Worm (Caenorhabditis elegans) whole organism, young adult: ENCODE measurements around the gene F55G11.8.

ENCODE experiments used
- B0019.2 ChIP-seq: fragments of 200-800 bp; sonication (Bioruptor generic); conservative IDR thresholded peaks from 2 replicates; pipeline ENCODE4 v1.3.6; 2022; ENCODE audit warnings: missing genetic modification reagents, missing genetic modification characterization, missing compliant biosample characterization
- D2030.7 ChIP-seq: fragments of 200-800 bp; sonication (Bioruptor generic); IDR thresholded peaks from 2 replicates; pipeline ENCODE4 v1.3.6; 2022; ENCODE audit warnings: missing genetic modification reagents, missing genetic modification characterization, missing compliant biosample characterization
- F23B12.7 ChIP-seq: sonication (generic microtip); optimal IDR thresholded peaks from 2 replicates; lab custom pipeline; 2017; ENCODE audit warnings: missing genetic modification characterization, mild to moderate bottlenecking, missing compliant biosample characterization, antibody characterized with exemption, moderate library complexity; ENCODE audit not compliant: insufficient read depth
- F33H1.4 ChIP-seq: fragments of 200-800 bp; sonication (Bioruptor generic); IDR thresholded peaks from 2 replicates; pipeline ENCODE4 v1.3.6; 2022; ENCODE audit warnings: missing genetic modification reagents, missing genetic modification characterization, missing compliant biosample characterization
- F37B4.10 ChIP-seq: fragments of 200-800 bp; sonication (Bioruptor generic); IDR thresholded peaks from 2 replicates; pipeline ENCODE4 v1.3.6; 2022; ENCODE audit warnings: missing genetic modification characterization, missing compliant biosample characterization
- F52B5.7 ChIP-seq: sonication (generic microtip); optimal IDR thresholded peaks from 2 replicates; lab custom pipeline; 2016; ENCODE audit warnings: mild to moderate bottlenecking, missing genetic modification characterization, missing compliant biosample characterization
- F57C9.4 ChIP-seq: sonication (generic microtip); optimal IDR thresholded peaks from 2 replicates; lab custom pipeline; 2017; ENCODE audit warnings: mild to moderate bottlenecking, missing genetic modification characterization, missing compliant biosample characterization
- T07F8.4 ChIP-seq: sonication (generic microtip); optimal IDR thresholded peaks from 2 replicates; lab custom pipeline; 2016; ENCODE audit warnings: mild to moderate bottlenecking, missing genetic modification characterization, moderate library complexity, missing compliant biosample characterization
- T26A5.8 ChIP-seq: sonication (generic microtip); optimal IDR thresholded peaks from 2 replicates; lab custom pipeline; 2016; ENCODE audit warnings: missing genetic modification characterization, missing compliant biosample characterization
- aptf-3 ChIP-seq: fragments of 200-800 bp; sonication (Bioruptor generic); IDR thresholded peaks from 2 replicates; pipeline ENCODE4 v1.3.6; 2022; ENCODE audit warnings: missing genetic modification characterization, missing compliant biosample characterization
- atf-7 ChIP-seq: sonication (generic microtip); optimal IDR thresholded peaks from 2 replicates; lab custom pipeline; 2017; ENCODE audit warnings: mild to moderate bottlenecking, missing genetic modification characterization, missing compliant biosample characterization
- attf-6 ChIP-seq: fragments of 200-800 bp; sonication (Bioruptor generic); IDR thresholded peaks from 2 replicates; pipeline ENCODE4 v1.3.6; 2022; ENCODE audit warnings: missing genetic modification reagents, missing genetic modification characterization, missing compliant biosample characterization
- bed-2 ChIP-seq: fragments of 200-800 bp; sonication (Bioruptor generic); IDR thresholded peaks from 2 replicates; pipeline ENCODE4 v1.3.6; 2022; ENCODE audit warnings: missing genetic modification reagents, missing genetic modification characterization, missing compliant biosample characterization
- cebp-2 ChIP-seq: fragments of 200-800 bp; sonication (Bioruptor generic); IDR thresholded peaks from 2 replicates; pipeline ENCODE4 v1.3.6; 2022; ENCODE audit warnings: missing genetic modification characterization, missing compliant biosample characterization
- ceh-27 ChIP-seq: fragments of 200-800 bp; sonication (Bioruptor generic); optimal IDR thresholded peaks from 2 replicates; lab custom pipeline; 2018; ENCODE audit warnings: mild to moderate bottlenecking, missing genetic modification characterization, moderate library complexity, missing compliant biosample characterization
- ceh-91 ChIP-seq: fragments of 200-800 bp; sonication (Bioruptor generic); IDR thresholded peaks from 2 replicates; pipeline ENCODE4 v1.3.6; 2022; ENCODE audit warnings: missing genetic modification reagents, missing genetic modification characterization, missing compliant biosample characterization
- dpff-1 ChIP-seq: sonication (generic microtip); optimal IDR thresholded peaks from 2 replicates; lab custom pipeline; 2017; ENCODE audit warnings: mild to moderate bottlenecking, missing genetic modification characterization, missing compliant biosample characterization
- egrh-3 ChIP-seq: fragments of 200-800 bp; sonication (Bioruptor generic); IDR thresholded peaks from 2 replicates; pipeline ENCODE4 v1.3.6; 2022; ENCODE audit warnings: missing genetic modification reagents, missing genetic modification characterization, missing compliant biosample characterization
- hlh-26 ChIP-seq: fragments of 200-800 bp; sonication (Bioruptor generic); conservative IDR thresholded peaks from 2 replicates; pipeline ENCODE4 v1.3.6; 2022; ENCODE audit warnings: missing genetic modification reagents, missing genetic modification characterization, missing compliant biosample characterization
- hmg-1.2 ChIP-seq: fragments of 200-800 bp; sonication (Bioruptor generic); IDR thresholded peaks from 2 replicates; pipeline ENCODE4 v1.3.6; 2022; ENCODE audit warnings: missing genetic modification reagents, missing genetic modification characterization, missing compliant biosample characterization
- hrde-1 ChIP-seq: sonication (generic microtip); optimal IDR thresholded peaks from 2 replicates; lab custom pipeline; 2016; ENCODE audit warnings: missing genetic modification characterization, mild to moderate bottlenecking, missing compliant biosample characterization, moderate library complexity, missing genotype, missing genetic modification reagents, borderline replicate concordance
- let-526 ChIP-seq: fragments of 200-800 bp; sonication (Bioruptor generic); IDR thresholded peaks from 2 replicates; pipeline ENCODE4 v1.3.6; 2022; ENCODE audit warnings: missing genetic modification reagents, missing genetic modification characterization, missing compliant biosample characterization
- lin-35 ChIP-seq, 3 experiments: fragments of 150-350 bp in 2 of 3; sonication (generic microtip) in 1 of 3; optimal IDR thresholded peaks; 2 replicates each; lab custom pipeline; 2014 to 2018; ENCODE audit warnings: missing biosample characterization in 3 of 3, missing genetic modification characterization in 3 of 3, missing genetic modification reagents in 3 of 3
- mcd-1 ChIP-seq: fragments of 200-800 bp; sonication (Bioruptor generic); IDR thresholded peaks from 2 replicates; pipeline ENCODE4 v1.3.6; 2022; ENCODE audit warnings: missing genetic modification reagents, missing genetic modification characterization, missing compliant biosample characterization
- mxl-1 ChIP-seq: sonication (generic microtip); optimal IDR thresholded peaks from 2 replicates; lab custom pipeline; 2016; ENCODE audit warnings: missing genetic modification characterization, missing compliant biosample characterization
- nhr-120 ChIP-seq: fragments of 200-800 bp; sonication (Bioruptor generic); IDR thresholded peaks from 2 replicates; pipeline ENCODE4 v1.3.6; 2022; ENCODE audit warnings: missing genetic modification characterization, missing compliant biosample characterization
- pha-4 ChIP-seq: fragments of 150-350 bp; sonication (generic microtip); optimal IDR thresholded peaks from 2 replicates; lab custom pipeline; 2014; ENCODE audit warnings: missing biosample characterization, missing genetic modification reagents, missing genetic modification characterization
- rpc-1 ChIP-seq, 2 experiments: fragments of 150-350 bp in 1 of 2; sonication (generic microtip) in 1 of 2; optimal IDR thresholded peaks; 2 replicates each; lab custom pipeline; 2014 to 2018; ENCODE audit warnings: missing biosample characterization in 1 of 2, missing genetic modification characterization in 1 of 2, missing genetic modification reagents in 1 of 2, missing genotype in 1 of 2
- sea-2 ChIP-seq: fragments of 200-800 bp; sonication (Bioruptor generic); IDR thresholded peaks from 2 replicates; pipeline ENCODE4 v1.3.6; 2022; ENCODE audit warnings: missing genetic modification characterization, missing compliant biosample characterization
- snpc-4 ChIP-seq, 5 experiments: fragments of 150-350 bp in 1 of 5; sonication (generic microtip) in 4 of 5; optimal IDR thresholded peaks; 2 replicates each; lab custom pipeline; 2014 to 2018; ENCODE audit warnings: missing genetic modification characterization in 5 of 5, missing biosample characterization in 3 of 5, antibody characterized with exemption in 2 of 5, mild to moderate bottlenecking in 2 of 5, missing compliant biosample characterization in 2 of 5, missing genotype in 2 of 5, moderate library complexity in 2 of 5, missing genetic modification reagents in 1 of 5
- tbp1 ChIP-seq: fragments of 200-800 bp; sonication (Bioruptor generic); optimal IDR thresholded peaks from 2 replicates; lab custom pipeline; 2018; ENCODE audit warnings: mild to moderate bottlenecking, missing genetic modification characterization, missing compliant biosample characterization
- tbx-9 ChIP-seq: sonication (generic microtip); optimal IDR thresholded peaks from 2 replicates; lab custom pipeline; 2016; ENCODE audit warnings: borderline replicate concordance, missing genetic modification characterization, inconsistent platforms, missing compliant biosample characterization
- tlf-1 ChIP-seq: fragments of 200-800 bp; sonication (Bioruptor generic); optimal IDR thresholded peaks from 2 replicates; lab custom pipeline; 2018; ENCODE audit warnings: mild to moderate bottlenecking, missing genetic modification characterization, missing compliant biosample characterization
- unc-130 ChIP-seq: sonication (generic microtip); optimal IDR thresholded peaks from 2 replicates; lab custom pipeline; 2016; ENCODE audit warnings: missing genetic modification reagents, missing genetic modification characterization, missing compliant biosample characterization
- ztf-18 ChIP-seq: sonication (generic microtip); optimal IDR thresholded peaks from 2 replicates; lab custom pipeline; 2016; ENCODE audit warnings: missing genotype, mild to moderate bottlenecking, missing genetic modification characterization, missing compliant biosample characterization
- ztf-6 ChIP-seq: fragments of 200-800 bp; sonication (Bioruptor generic); IDR thresholded peaks from 2 replicates; pipeline ENCODE4 v1.3.6; 2022; ENCODE audit warnings: missing genetic modification reagents, missing genetic modification characterization, missing compliant biosample characterization

Gene F55G11.8

ce11 chrIV:12997560-12997959 is 35.0 kb downstream of the F55G11.8 start:
- TF ChIP-seq mcd-1 (GFP tag; lab: Robert Waterston, UW): no peak
- TF ChIP-seq hlh-26 (GFP tag; lab: Robert Waterston, UW): no peak
- no peak for TF ChIP-seq F57C9.4 (tag; lab: Kevin White, UChicago)
- no peak for TF ChIP-seq unc-130 (GFP tag; lab: Kevin White, UChicago)
- no peak for TF ChIP-seq F33H1.4
- TF ChIP-seq rpc-1 (optimal IDR thresholded peaks at IDR 0.05; lab: Kevin White, UChicago): no peak
- TF ChIP-seq rpc-1 (tag; optimal IDR thresholded peaks at IDR 0.05; lab: Kevin White, UChicago): no peak
- TF ChIP-seq dpff-1 (tag; lab: Kevin White, UChicago): no peak
- TF ChIP-seq cebp-2 (GFP tag; lab: Robert Waterston, UW): no peak
- TF ChIP-seq ceh-91 (GFP tag; lab: Robert Waterston, UW): no peak
- TF ChIP-seq D2030.7 (GFP tag; lab: Robert Waterston, UW): no peak
- TF ChIP-seq mxl-1 (tag; lab: Kevin White, UChicago): no peak
- TF ChIP-seq tbx-9 (tag; lab: Kevin White, UChicago): no peak
- no peak for TF ChIP-seq F52B5.7 (tag; lab: Kevin White, UChicago)
- no peak for TF ChIP-seq T07F8.4 (tag; lab: Kevin White, UChicago)
- no peak for TF ChIP-seq atf-7 (tag; lab: Kevin White, UChicago)
- TF ChIP-seq tbp1 (GFP tag; lab: Kevin White, UChicago): no peak
- TF ChIP-seq ceh-27 (GFP tag; lab: Kevin White, UChicago): no peak
- TF ChIP-seq attf-6 (GFP tag; lab: Robert Waterston, UW): no peak
- no peak for TF ChIP-seq lin-35 (GFP tag; optimal IDR thresholded peaks at IDR 0.05; lab: Kevin White, UChicago)

- TF ChIP-seq hmg-1.2 (GFP tag; lab: Robert Waterston, UW) (no peak; the same call in 1 of the 2 replicates), bed-2 (GFP tag; lab: Robert Waterston, UW) (no peak), hrde-1 (no peak), nhr-120 (GFP tag; lab: Robert Waterston, UW) (no peak), B0019.2 (GFP tag; lab: Robert Waterston, UW) (no peak), ztf-18 (tag; lab: Kevin White, UChicago) (no peak), tlf-1 (GFP tag; lab: Kevin White, UChicago) (no peak), F37B4.10 (GFP tag; lab: Robert Waterston, UW) (no peak), tbp1 (GFP tag; lab: Kevin White, UChicago) (no peak), ztf-6 (GFP tag; lab: Robert Waterston, UW) (no peak), F33H1.4 (no peak), pha-4 (tag; lab: Kevin White, UChicago) (no peak), egrh-3 (no peak), aptf-3 (no peak), T26A5.8 (tag; lab: Kevin White, UChicago) (no peak), let-526 (GFP tag; lab: Robert Waterston, UW) (no peak), sea-2 (GFP tag; lab: Robert Waterston, UW) (no peak), snpc-4 (GFP tag; optimal IDR thresholded peaks at IDR 0.05; lab: Kevin White, UChicago) (no peak), snpc-4 (tag; optimal IDR thresholded peaks at IDR 0.05; lab: Kevin White, UChicago) (no peak), F23B12.7 (tag; lab: Kevin White, UChicago) (no peak)
- TF ChIP-seq, all 124 proteins: peak for 0
Observed at ce11 chrIV:12999087-12999486, 36.5 kb downstream of the F55G11.8 start.
